Fruit fly (Drosophila melanogaster) whole organism, adult: ENCODE data around the gene sunn.

ENCODE experiments used
- CG11617 ChIP-seq: fragments of 200-800 bp; sonication (Bioruptor generic); optimal IDR thresholded peaks from 2 replicates; lab custom pipeline; 2017; ENCODE audit warnings: mild to moderate bottlenecking, missing biosample characterization, missing genetic modification reagents, missing genetic modification characterization
- Hr96 ChIP-seq: fragments of 200-800 bp; sonication (Bioruptor generic); optimal IDR thresholded peaks from 2 replicates; lab custom pipeline; 2016; ENCODE audit warnings: missing biosample characterization, missing genetic modification characterization
- cic ChIP-seq: fragments of 200-800 bp; sonication (Bioruptor generic); optimal IDR thresholded peaks from 2 replicates; lab custom pipeline; 2017; ENCODE audit warnings: missing biosample characterization, mild to moderate bottlenecking, missing genetic modification characterization, moderate library complexity
- kay ChIP-seq: fragments of 200-800 bp; sonication (Bioruptor generic); peaks from one replicate; lab custom pipeline; 2016; ENCODE audit warnings: missing biosample characterization, missing genetic modification characterization, borderline replicate concordance

DNA sequence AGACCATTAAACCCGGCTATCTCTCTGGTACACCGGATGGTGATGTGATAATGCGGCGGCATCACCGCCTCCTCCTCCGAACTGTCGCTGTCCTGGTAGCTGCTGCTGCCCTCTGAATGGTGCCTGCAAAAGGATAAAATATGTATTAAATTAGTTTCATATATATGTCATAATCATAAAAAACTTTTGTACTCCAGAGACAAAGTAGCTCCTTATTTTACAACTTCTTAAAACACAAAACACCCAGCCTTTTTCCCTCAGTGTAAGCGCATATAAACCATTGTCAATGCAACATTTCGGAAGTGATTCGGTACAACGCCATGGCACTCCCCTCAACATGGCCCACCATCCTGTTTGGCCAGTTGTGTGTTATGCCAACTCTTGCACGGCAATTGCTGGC is 26.5 kb upstream of the sunn start:
- TF ChIP-seq Hr96 (GFP tag; lab: Kevin White, UChicago) = no peak
- no peak for TF ChIP-seq cic
- TF ChIP-seq CG11617 (GFP tag; lab: Kevin White, UChicago) = no peak
- TF ChIP-seq kay (GFP tag; lab: Kevin White, UChicago) = no peak
